Worm (Caenorhabditis elegans): ENCODE results near the gene F53F8.3.

DNA sequence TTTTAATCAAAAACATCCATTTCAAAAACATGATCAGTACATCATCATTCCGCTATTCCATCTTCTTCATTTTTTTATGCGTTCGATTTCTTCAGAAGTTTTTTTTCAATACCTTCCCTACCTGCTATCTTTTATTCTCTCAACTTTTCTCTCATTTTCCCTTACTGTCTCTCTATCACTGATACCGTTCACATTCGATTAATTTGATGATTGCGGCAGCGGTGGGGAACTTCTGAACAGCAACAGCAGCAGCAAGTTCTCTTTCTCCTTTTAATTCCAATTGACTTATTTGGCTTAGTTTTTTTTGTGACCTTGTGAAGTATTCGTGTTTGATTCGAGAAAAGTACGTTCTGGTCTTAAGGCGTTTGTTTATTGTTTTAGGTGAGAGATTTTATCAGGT lies 40.5 kb downstream of the F53F8.3 start:
- TF ChIP-seq T22C8.4 (GFP tag; IDR thresholded peaks at IDR 0.05): no peak
- TF ChIP-seq tab-1 (GFP tag; IDR thresholded peaks at IDR 0.05): no peak
- no peak for TF ChIP-seq ref-1 (GFP tag; conservative IDR thresholded peaks at IDR 0.05)
- no peak for TF ChIP-seq flt-1 (GFP tag; IDR thresholded peaks at IDR 0.05)
